Fruit fly (Drosophila melanogaster): ENCODE results near the gene CG6059.

Gene CG6059

dm6 chr3R:27151516-27151823 lies 27.0 kb upstream of the CG6059 start, which contains the start of gene Men-b (continued):
- no peak for TF ChIP-seq gce (GFP tag; IDR thresholded peaks at IDR 0.05)
- TF ChIP-seq Oli (tag; optimal IDR thresholded peaks at IDR 0.05), result no peak
- peak; percentile 39 for TF ChIP-seq Rfx (GFP tag; IDR thresholded peaks at IDR 0.05)
- no peak for TF ChIP-seq CG43689 (GFP tag; IDR thresholded peaks at IDR 0.05)
- no peak for TF ChIP-seq CG1233 (GFP tag; optimal IDR thresholded peaks at IDR 0.05)
- no peak for TF ChIP-seq tgo (GFP tag; IDR thresholded peaks at IDR 0.05)
- no peak for TF ChIP-seq lbe (GFP tag; optimal IDR thresholded peaks at IDR 0.05)
- no peak for TF ChIP-seq dmrt99B (tag; optimal IDR thresholded peaks at IDR 0.05)
- no peak for TF ChIP-seq odd (GFP tag; optimal IDR thresholded peaks at IDR 0.05)
- peak; percentile 20 for TF ChIP-seq Dad (GFP tag; optimal IDR thresholded peaks at IDR 0.05)
- no peak for TF ChIP-seq ttk (GFP tag; IDR thresholded peaks at IDR 0.05)
- no peak for TF ChIP-seq tx (GFP tag; optimal IDR thresholded peaks at IDR 0.05)
- peak; percentile 87 for TF ChIP-seq E2f2 (GFP tag; IDR thresholded peaks at IDR 0.05)
- TF ChIP-seq wor (GFP tag; IDR thresholded peaks at IDR 0.05), result no peak
- no peak for TF ChIP-seq CG16815 (GFP tag; optimal IDR thresholded peaks at IDR 0.05)
- TF ChIP-seq Ets97D (GFP tag; optimal IDR thresholded peaks at IDR 0.05), result peak; percentile 60
- no peak for TF ChIP-seq H2.0 (GFP tag; IDR thresholded peaks at IDR 0.05)
- no peak for TF ChIP-seq CG10565 (GFP tag; optimal IDR thresholded peaks at IDR 0.05)
- TF ChIP-seq stwl (tag; optimal IDR thresholded peaks at IDR 0.05), result peak; percentile 49
- no peak for TF ChIP-seq CG17359 (tag; optimal IDR thresholded peaks at IDR 0.05)
- 0 out of 2 replicates have a peak, but pooled peaks have one; percentile 13 for TF ChIP-seq CG14014 (GFP tag; IDR thresholded peaks at IDR 0.05)
- TF ChIP-seq da (GFP tag; optimal IDR thresholded peaks at IDR 0.05), result no peak
- TF ChIP-seq Rx (GFP tag; IDR thresholded peaks at IDR 0.05), result no peak
- no peak for TF ChIP-seq HLHmδ (GFP tag; optimal IDR thresholded peaks at IDR 0.05)
- TF ChIP-seq Nf-YB (GFP tag; optimal IDR thresholded peaks at IDR 0.05), result no peak
- peak; percentile 8 for TF ChIP-seq Sry-δ (GFP tag; optimal IDR thresholded peaks at IDR 0.05)
- TF ChIP-seq onecut (GFP tag; IDR thresholded peaks at IDR 0.05), result no peak
- peak; percentile 99 for TF ChIP-seq pzg (GFP tag; optimal IDR thresholded peaks at IDR 0.05)
- TF ChIP-seq ro (GFP tag; IDR thresholded peaks at IDR 0.05), result no peak
- peak; percentile 97 for TF ChIP-seq pita (GFP tag; optimal IDR thresholded peaks at IDR 0.05)
- peak; percentile 67; the same call in 2 of the 3 replicates for TF ChIP-seq ci (GFP tag; IDR thresholded peaks at IDR 0.05)
- no peak for TF ChIP-seq CG13624 (GFP tag; optimal IDR thresholded peaks at IDR 0.05)
- no peak for TF ChIP-seq so (GFP tag; IDR thresholded peaks at IDR 0.05)
- peak; percentile 94 for TF ChIP-seq Lhr (GFP tag; optimal IDR thresholded peaks at IDR 0.05)
- TF ChIP-seq CG12659 (GFP tag; optimal IDR thresholded peaks at IDR 0.05), result peak; percentile 67
- TF ChIP-seq ind (GFP tag; optimal IDR thresholded peaks at IDR 0.05), result no peak
- peak; percentile 55; the same call in 1 of the 2 replicates for TF ChIP-seq chm (GFP tag; IDR thresholded peaks at IDR 0.05)
- no peak for TF ChIP-seq CG17912 (GFP tag; optimal IDR thresholded peaks at IDR 0.05)
- TF ChIP-seq Med (GFP tag), result peak; percentile 87
- TF ChIP-seq CG6854 (GFP tag; optimal IDR thresholded peaks at IDR 0.05), result no peak
- peak; percentile 79 for TF ChIP-seq CG33213 (GFP tag; optimal IDR thresholded peaks at IDR 0.05)
- peak; percentile 63 for TF ChIP-seq MBD-R2 (GFP tag; IDR thresholded peaks at IDR 0.05)
- no peak for TF ChIP-seq dm (GFP tag; optimal IDR thresholded peaks at IDR 0.05)
- TF ChIP-seq fd96Cb (tag; optimal IDR thresholded peaks at IDR 0.05), result no peak
- no peak for TF ChIP-seq CG12236 (GFP tag; optimal IDR thresholded peaks at IDR 0.05)
- TF ChIP-seq Kr (GFP tag; optimal IDR thresholded peaks at IDR 0.05), result no peak
- no peak for TF ChIP-seq YL-1 (GFP tag; optimal IDR thresholded peaks at IDR 0.05)
- TF ChIP-seq Dp (GFP tag; optimal IDR thresholded peaks at IDR 0.05), result peak; percentile 80
- no peak for TF ChIP-seq stc (GFP tag; IDR thresholded peaks at IDR 0.05)
- TF ChIP-seq ken (GFP tag; IDR thresholded peaks at IDR 0.05), result no peak
- TF ChIP-seq D (optimal IDR thresholded peaks at IDR 0.05), result no peak
- no peak for TF ChIP-seq D (GFP tag; optimal IDR thresholded peaks at IDR 0.05)
- TF ChIP-seq sob (GFP tag; IDR thresholded peaks at IDR 0.05), result 0 out of 2 replicates have a peak, but pooled peaks have one; percentile 26
